Worm (Caenorhabditis elegans) whole organism, L4/young adult: Measurements from ENCODE around the gene F52H2.5.

Experiments used
- W03F9.2 ChIP-seq: fragments of 150-350 bp; optimal IDR thresholded peaks from 2 replicates; lab custom pipeline; 2014; ENCODE audit warnings: missing biosample characterization, missing genetic modification characterization
- dao-5 ChIP-seq: sonication (generic microtip); optimal IDR thresholded peaks from 2 replicates; lab custom pipeline; 2016; ENCODE audit warnings: missing genotype, missing genetic modification characterization, moderate library complexity, missing compliant biosample characterization
- him-1 ChIP-seq: sonication (generic microtip); optimal IDR thresholded peaks from 2 replicates; lab custom pipeline; 2016; ENCODE audit warnings: missing genotype, missing genetic modification reagents, missing genetic modification characterization, missing compliant biosample characterization

Gene F52H2.5

DNA sequence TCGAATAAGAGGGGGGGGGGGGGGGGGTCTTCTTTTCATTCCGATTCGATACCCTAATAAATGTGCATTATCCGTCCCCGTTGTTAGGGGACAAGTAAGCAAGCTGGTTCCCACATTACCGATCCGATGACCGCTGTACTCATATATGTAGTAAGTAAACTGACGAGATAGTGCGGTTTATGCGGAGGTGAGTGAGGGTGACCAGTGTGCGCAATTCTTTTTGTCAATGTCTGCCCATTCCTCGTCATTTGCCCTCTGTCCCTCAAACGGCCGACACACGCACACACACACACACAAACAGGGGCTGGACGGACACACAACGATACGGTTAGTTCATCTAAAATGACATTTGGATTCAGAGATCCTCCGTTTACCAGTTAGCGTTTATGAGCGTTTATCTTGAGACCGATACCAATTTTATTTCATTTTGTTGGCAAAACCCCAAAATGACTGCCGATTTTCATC, 7.6 kb downstream of the F52H2.5 start, which contains the start of gene aat-3:
Gene aat-3, plus strand, starts transcription at position 51 of the 465 bp plus-strand sequence.
- TF ChIP-seq W03F9.2 (tag; lab: Kevin White, UChicago) (no peak), him-1 (no peak), dao-5 (tag; lab: Kevin White, UChicago) (no peak)

DNA sequence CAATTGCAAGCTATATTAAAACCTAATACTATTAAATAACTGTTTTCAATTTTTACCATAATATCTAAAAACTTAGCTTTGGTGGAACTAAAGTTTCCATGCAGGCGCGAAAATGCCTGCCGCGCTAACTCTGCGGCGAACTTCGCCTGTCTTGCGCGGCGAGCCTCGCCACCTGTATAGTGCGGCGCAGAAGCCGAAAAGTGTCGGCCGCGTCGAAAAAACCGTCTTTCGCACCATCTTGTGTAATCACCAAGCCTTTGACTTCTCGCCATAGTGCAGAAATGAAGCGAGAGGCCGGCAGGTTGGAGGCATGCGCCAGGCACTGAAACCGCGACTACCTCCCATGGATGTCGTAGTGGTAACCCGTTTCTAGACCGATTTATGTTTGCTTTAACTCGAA, 8.4 kb downstream of the F52H2.5 start:
- TF ChIP-seq W03F9.2 (tag; lab: Kevin White, UChicago) (no peak), him-1 (no peak), dao-5 (tag; lab: Kevin White, UChicago) (no peak)

DNA sequence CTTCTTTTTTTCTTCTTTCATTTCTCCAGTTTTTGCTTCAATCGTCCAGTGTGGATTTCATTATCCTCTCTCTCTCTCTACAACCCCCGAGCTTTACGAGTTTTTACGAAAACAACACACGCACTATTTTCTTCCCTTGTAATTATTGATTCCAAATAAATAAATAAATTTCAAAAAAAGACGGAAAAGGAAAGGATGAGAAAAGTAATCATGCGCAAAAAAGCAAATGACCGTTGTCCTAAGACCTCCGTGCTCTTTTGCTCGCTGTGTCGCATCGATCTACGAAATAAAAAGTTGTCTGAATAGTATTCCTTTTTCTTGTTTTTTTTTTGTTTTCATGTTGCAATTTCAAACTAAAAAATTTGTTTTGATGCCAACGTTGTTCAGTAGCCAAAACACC, 9.2 kb downstream of the F52H2.5 start:
- TF ChIP-seq him-1 (no peak), W03F9.2 (tag; lab: Kevin White, UChicago) (no peak), dao-5 (tag; lab: Kevin White, UChicago) (no peak)

DNA sequence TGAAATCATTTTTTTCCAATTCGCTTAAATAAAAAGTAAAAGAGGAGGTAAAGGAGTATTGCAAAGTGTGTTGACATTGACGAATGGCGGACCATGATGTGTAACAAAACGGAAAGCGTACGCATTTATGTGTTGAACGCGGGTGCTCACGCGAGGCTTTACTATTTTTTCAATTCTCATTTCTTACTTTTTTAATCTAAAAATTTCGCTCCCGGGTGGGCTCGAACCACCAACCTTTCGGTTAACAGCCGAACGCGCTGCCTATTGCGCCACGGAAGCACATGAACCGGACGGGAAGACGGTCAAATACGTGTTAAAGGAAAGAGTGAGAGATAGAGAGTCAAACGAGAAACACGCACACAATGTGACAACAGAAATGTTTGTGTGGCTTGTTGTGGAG, 10.6 kb downstream of the F52H2.5 start:
- TF ChIP-seq W03F9.2 (tag; lab: Kevin White, UChicago) (peak; percentile 7), dao-5 (tag; lab: Kevin White, UChicago) (peak; percentile 52), him-1 (peak; percentile 69)

DNA sequence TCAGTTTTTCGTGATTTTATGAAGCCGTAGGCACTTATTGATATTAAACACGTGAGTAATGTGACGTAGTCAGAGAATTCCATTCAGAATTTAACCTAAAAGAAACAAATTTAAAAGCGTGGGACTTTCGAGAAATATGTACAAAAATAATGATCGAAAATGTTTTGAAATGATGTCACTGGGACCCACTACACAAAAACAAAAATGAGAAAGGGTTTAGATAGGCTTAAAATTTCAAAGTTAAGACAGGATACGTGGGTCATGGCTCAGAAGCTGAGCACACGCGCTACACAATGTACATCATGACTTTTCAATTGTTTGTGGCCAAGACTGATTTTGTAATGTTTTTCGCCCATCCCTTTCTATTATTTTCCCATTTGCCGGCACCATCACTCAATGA, 11.0 kb downstream of the F52H2.5 start, which contains the start of gene smvt-1:
Gene smvt-1, minus strand, starts transcription at position 101 of the 400 bp plus-strand sequence.
- no peak for TF ChIP-seq W03F9.2 (tag; lab: Kevin White, UChicago)
- no peak for TF ChIP-seq him-1
- TF ChIP-seq dao-5 (tag; lab: Kevin White, UChicago), result no peak

DNA sequence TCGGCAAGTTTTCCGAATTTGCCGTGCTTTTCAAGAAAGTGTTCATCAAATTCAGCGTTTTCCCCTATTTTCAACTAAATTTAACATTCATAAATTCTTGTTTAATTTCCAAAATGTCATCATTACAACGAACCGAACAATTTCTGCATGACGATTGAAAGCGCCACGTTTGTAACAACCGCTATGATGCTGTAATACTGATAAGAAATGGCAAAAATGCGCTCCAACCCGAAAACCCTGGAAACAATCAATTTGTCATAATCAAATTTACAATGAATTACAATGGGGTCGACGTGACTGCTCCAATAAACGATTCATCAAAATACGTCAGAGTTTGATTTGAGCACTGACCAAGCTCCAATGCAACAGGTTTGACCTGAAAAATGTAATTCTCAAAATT, 15.2 kb downstream of the F52H2.5 start:
- TF ChIP-seq dao-5 (tag; lab: Kevin White, UChicago), result no peak
- TF ChIP-seq him-1, result no peak
- no peak for TF ChIP-seq W03F9.2 (tag; lab: Kevin White, UChicago)

DNA sequence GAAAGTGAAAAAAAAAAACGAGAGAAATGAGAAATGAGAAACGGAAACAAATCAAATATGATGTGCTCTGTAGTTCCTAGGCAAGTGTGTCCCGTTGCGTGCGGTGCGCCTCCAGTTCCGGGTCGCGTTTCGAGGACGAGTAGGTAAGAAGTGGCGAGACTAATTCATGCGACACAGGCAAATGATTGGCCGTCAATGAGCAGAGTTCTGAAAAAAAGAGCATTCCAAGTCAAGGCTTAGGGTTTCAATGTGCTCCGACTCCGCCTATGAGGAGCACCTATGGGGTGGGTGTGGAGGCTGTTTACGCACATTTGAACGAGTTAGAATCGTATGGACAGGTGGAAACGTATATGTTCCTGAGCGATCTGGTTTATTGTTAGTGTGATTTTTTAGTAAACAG, 16.5 kb downstream of the F52H2.5 start:
- no peak for TF ChIP-seq W03F9.2 (tag; lab: Kevin White, UChicago)
- no peak for TF ChIP-seq dao-5 (tag; lab: Kevin White, UChicago)
- TF ChIP-seq him-1, result no peak

DNA sequence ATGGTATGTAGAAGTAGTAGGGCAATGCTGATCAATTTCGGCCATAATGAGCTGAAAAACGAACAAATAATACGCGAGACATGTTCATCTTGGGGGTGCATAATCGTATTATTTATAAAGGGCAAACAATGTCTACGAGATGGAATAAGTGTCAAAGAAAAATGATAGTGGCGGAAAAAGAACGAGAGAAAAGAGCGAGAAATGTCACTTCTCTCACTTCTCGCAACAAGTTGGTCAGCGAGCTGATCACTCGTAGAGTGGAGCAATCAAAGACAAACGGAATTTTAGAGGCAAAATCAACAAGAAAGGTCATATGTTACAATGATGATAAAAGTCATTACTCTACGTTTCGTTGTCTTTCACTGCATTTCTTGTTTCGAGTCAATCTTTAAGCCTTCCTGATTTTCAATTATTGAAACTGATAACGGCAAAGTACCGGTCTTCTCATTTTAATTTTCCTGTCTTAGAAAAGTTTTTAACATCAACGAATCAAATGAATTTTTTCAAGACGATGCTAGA, 18.8 kb downstream of the F52H2.5 start, which contains the start of gene F52H2.3:
Gene F52H2.3, minus strand, starts transcription at position 51 of the 519 bp plus-strand sequence.
- TF ChIP-seq him-1 (no peak), W03F9.2 (tag; lab: Kevin White, UChicago) (no peak), dao-5 (tag; lab: Kevin White, UChicago) (no peak)

DNA sequence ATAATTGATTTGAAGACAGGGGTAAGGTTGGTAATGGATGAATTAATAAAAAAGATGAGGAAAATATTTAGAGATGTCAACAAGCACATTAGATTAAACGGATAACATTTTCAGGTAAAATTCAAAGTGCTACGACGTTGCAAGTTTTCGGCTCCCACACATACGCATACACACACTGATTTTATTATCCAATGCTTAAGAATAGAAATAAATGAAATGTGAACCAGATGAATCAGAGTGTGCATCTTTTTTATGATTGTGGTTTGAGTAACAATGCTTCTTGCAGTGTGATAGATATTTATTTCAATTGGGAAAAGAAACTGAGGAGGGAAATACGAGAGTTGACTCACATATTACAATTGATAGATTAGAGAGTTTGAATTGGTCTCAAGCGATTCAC, 21.2 kb downstream of the F52H2.5 start:
- TF ChIP-seq him-1 (no peak), dao-5 (tag; lab: Kevin White, UChicago) (no peak), W03F9.2 (tag; lab: Kevin White, UChicago) (no peak)

DNA sequence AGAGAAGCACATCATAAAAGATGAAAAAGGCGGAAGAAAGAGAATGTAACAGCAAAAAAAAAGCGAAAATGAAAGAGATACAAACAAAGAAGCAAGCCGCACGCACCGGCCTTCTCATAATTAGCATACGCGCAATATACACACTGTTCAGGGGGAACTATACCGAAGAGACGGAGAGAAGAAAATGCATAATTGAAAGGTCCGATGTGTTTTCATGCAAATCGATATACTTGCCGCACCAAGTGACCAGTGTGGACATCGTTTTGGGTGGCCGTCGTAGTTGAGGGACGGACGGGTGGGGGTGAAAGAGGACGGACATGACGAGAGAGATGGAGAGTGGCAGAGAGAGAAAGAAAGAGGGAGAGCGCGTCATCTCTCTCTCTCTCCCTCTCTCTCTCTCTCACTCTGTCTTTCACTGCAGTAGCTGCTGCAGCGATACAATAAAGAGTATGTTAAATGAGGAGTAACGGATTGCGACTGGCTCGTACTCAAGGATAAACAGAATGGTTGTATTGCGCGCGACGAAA, 23.6 kb downstream of the F52H2.5 start:
- TF ChIP-seq him-1, result peak; percentile 47
- TF ChIP-seq dao-5 (tag; lab: Kevin White, UChicago), result no peak

DNA sequence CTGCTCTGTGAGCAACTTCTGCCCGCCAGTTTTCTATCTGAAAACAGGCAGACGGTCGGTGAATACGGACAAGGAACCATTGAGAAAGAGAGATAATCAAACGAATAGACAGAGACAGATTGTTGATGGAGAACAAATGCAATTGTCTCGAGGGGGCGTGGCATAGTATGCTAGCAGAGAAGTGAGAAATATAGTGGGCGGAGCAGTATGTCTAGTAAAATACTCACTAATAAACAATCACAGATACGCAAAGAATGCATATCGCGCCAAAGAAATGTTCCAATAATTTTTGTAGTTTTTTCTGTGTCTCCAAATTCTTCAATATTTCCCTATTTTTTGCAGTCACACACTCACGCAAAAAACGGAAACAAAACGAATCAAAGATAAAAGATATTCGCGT, 27.5 kb downstream of the F52H2.5 start, which contains the start of gene tbc-12:
Gene tbc-12, minus strand, starts transcription at position 101 of the 400 bp plus-strand sequence.
- TF ChIP-seq him-1 (no peak), W03F9.2 (tag; lab: Kevin White, UChicago) (no peak), dao-5 (tag; lab: Kevin White, UChicago) (no peak)

DNA sequence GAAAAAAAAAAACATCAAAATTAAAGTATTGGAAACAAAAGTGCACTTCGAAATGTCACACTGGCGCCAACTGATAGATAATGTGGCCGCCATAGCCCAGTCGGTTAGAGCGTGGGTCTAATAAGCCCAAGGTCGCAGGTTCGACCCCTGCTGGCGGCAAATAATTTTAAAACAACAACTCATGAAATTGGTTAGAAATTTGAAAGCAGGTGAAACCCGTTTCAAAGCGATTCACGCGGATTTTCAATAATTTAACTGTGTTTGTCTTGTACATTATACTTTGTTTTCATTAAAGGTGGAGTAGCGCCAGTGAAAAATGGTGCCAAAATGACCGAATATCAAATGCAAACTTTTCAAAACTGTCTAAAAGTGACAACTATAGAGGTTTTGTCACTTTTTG, 28.6 kb downstream of the F52H2.5 start:
- TF ChIP-seq him-1, result no peak
- peak; percentile 42 for TF ChIP-seq dao-5 (tag; lab: Kevin White, UChicago)
- TF ChIP-seq W03F9.2 (tag; lab: Kevin White, UChicago), result peak; percentile 19

DNA sequence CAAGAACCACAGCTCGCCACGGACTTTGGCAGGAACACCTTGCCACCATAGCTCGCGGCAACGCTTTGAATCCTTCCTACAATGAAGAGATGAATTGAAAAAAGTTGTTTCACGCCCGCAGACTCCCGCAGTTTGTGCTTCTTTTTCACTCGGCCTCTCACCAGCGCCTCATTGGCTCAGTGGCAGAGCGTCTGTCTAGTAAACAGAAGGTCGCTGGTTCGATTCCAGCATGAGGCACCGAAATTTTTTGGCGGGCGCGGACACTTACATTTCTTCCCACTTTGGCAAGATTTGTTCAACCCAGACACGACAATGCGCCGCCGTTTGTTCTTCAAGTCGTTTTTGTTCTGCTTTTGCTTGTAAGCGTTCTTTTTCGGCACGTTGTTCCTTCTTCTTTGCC, 32.0 kb downstream of the F52H2.5 start:
- peak; percentile 12 for TF ChIP-seq dao-5 (tag; lab: Kevin White, UChicago)
- TF ChIP-seq him-1, result peak; percentile 45
- TF ChIP-seq W03F9.2 (tag; lab: Kevin White, UChicago), result no peak

DNA sequence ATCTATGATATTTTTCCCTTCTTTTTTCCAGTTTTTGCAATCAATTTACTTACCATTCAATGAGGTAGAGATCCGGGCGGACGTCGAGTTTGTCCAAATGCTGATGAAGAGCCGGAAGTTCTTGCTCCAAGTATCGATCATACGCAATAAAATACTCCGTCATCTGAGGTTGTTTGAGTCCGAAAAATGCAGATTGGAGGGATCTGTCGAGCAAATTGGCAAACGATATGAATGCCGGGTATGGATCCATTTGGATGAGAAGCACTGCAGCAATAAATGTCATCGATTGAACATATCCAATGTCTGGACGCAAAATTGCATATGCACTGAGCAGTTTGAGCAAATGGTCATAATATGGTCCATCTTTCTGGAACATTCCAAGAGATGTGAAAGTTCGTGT, 32.7 kb downstream of the F52H2.5 start:
- TF ChIP-seq him-1 (no peak), dao-5 (tag; lab: Kevin White, UChicago) (no peak), W03F9.2 (tag; lab: Kevin White, UChicago) (no peak)

DNA sequence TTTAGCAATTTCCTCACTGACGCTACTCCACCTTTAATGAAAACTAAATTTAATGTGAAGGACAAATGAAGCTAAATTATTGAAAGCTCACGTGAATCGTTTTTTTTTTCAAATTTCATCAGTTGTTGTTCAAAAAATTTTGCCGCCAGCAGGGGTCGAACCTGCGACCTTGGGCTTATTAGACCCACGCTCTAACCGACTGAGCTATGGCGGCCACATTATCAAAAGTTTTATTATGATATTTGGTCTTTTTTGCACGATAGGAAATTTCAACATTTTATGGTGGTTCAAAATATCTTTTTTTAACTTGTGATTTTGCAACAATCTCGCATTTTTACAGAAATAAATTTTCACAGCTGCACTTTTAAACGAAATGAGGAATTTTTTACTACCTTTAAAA, 33.8 kb downstream of the F52H2.5 start:
- no peak for TF ChIP-seq him-1
- no peak for TF ChIP-seq W03F9.2 (tag; lab: Kevin White, UChicago)
- no peak for TF ChIP-seq dao-5 (tag; lab: Kevin White, UChicago)
